Worm (Caenorhabditis elegans) whole organism, L1 larva: ENCODE measurements around the gene K11G12.6.

ENCODE experiments used
- C04F5.9 ChIP-seq: sonication (generic microtip); optimal IDR thresholded peaks from 2 replicates; lab custom pipeline; 2016; ENCODE audit warnings: missing genetic modification characterization, missing compliant biosample characterization
- C16A3.4 ChIP-seq: fragments of 150-350 bp; optimal IDR thresholded peaks from 2 replicates; lab custom pipeline; 2014; ENCODE audit warnings: missing biosample characterization, missing genetic modification characterization
- C34B4.2 ChIP-seq: sonication (generic microtip); optimal IDR thresholded peaks from 2 replicates; lab custom pipeline; 2017; ENCODE audit warnings: mild to moderate bottlenecking, missing genetic modification characterization, missing compliant biosample characterization
- F16B12.6 ChIP-seq: fragments of 150-350 bp; optimal IDR thresholded peaks from 2 replicates; lab custom pipeline; 2014; ENCODE audit warnings: missing biosample characterization, missing genetic modification characterization
- Y116A8C.19 ChIP-seq: sonication (generic microtip); optimal IDR thresholded peaks from 2 replicates; lab custom pipeline; 2016; ENCODE audit warnings: missing compliant biosample characterization, missing genetic modification characterization, borderline replicate concordance
- aha-1 ChIP-seq: fragments of 150-350 bp; optimal IDR thresholded peaks from 2 replicates; lab custom pipeline; 2014; ENCODE audit warnings: missing biosample characterization, missing genetic modification characterization
- alr-1 ChIP-seq: fragments of 200-800 bp; sonication (Bioruptor generic); optimal IDR thresholded peaks from 2 replicates; lab custom pipeline; 2018; ENCODE audit warnings: borderline replicate concordance, mild to moderate bottlenecking, missing genetic modification characterization, missing compliant biosample characterization
- blmp-1 ChIP-seq: fragments of 150-350 bp; optimal IDR thresholded peaks from 2 replicates; lab custom pipeline; 2014; ENCODE audit warnings: missing biosample characterization, missing genetic modification characterization
- ceh-8 ChIP-seq: fragments of 200-800 bp; sonication (Bioruptor generic); optimal IDR thresholded peaks from 2 replicates; lab custom pipeline; 2018; ENCODE audit warnings: mild to moderate bottlenecking, missing genetic modification characterization, moderate library complexity, missing compliant biosample characterization
- ceh-88 ChIP-seq: fragments of 200-800 bp; sonication (Bioruptor generic); IDR thresholded peaks from 2 replicates; pipeline ENCODE4 v1.3.6; 2022; ENCODE audit warnings: missing genetic modification characterization, missing compliant biosample characterization
- ceh-90 ChIP-seq: sonication (generic microtip); optimal IDR thresholded peaks from 2 replicates; lab custom pipeline; 2016; ENCODE audit warnings: missing genetic modification characterization, missing compliant biosample characterization
- ces-1 ChIP-seq: fragments of 150-350 bp; optimal IDR thresholded peaks from 2 replicates; lab custom pipeline; 2014; ENCODE audit warnings: missing biosample characterization, missing genetic modification reagents, missing genetic modification characterization
- dpl-1 ChIP-seq, 3 experiments: fragments of 150-350 bp in 2 of 3; sonication (generic microtip) in 1 of 3; optimal IDR thresholded peaks; 2 replicates each; lab custom pipeline; 2014 to 2017; ENCODE audit warnings: missing biosample characterization in 3 of 3, missing genetic modification characterization in 3 of 3, missing genetic modification reagents in 3 of 3
- dsc-1 ChIP-seq: sonication (generic microtip); optimal IDR thresholded peaks from 2 replicates; lab custom pipeline; 2016; ENCODE audit warnings: mild to moderate bottlenecking, missing genetic modification characterization, missing compliant biosample characterization
- efl-3 ChIP-seq: fragments of 200-800 bp; sonication (Bioruptor generic); optimal IDR thresholded peaks from 2 replicates; lab custom pipeline; 2018; ENCODE audit warnings: mild to moderate bottlenecking, missing genetic modification characterization, missing compliant biosample characterization
- egl-27 ChIP-seq, 2 experiments: fragments of 150-350 bp in 1 of 2; sonication (generic microtip); optimal IDR thresholded peaks; 3 replicates each; lab custom pipeline; 2017 to 2018; ENCODE audit warnings: missing biosample characterization in 2 of 2, missing genetic modification characterization in 2 of 2, missing genetic modification reagents in 2 of 2
- ets-5 ChIP-seq: fragments of 200-800 bp; sonication (Bioruptor generic); IDR thresholded peaks from 2 replicates; pipeline ENCODE4 v1.3.6; 2022; ENCODE audit warnings: missing genetic modification characterization, missing compliant biosample characterization
- fkh-10 ChIP-seq: sonication (generic microtip); optimal IDR thresholded peaks from 2 replicates; lab custom pipeline; 2017; ENCODE audit warnings: missing biosample characterization, missing genetic modification reagents, missing genetic modification characterization
- fkh-4 ChIP-seq: sonication (generic microtip); optimal IDR thresholded peaks from 2 replicates; lab custom pipeline; 2016; ENCODE audit warnings: missing compliant biosample characterization, missing genetic modification characterization, borderline replicate concordance
- fkh-8 ChIP-seq: sonication (generic microtip); optimal IDR thresholded peaks from 2 replicates; lab custom pipeline; 2016; ENCODE audit warnings: mild to moderate bottlenecking, missing genetic modification characterization, missing compliant biosample characterization
- hlh-17 ChIP-seq: fragments of 200-800 bp; sonication (Bioruptor generic); optimal IDR thresholded peaks from 2 replicates; lab custom pipeline; 2018; ENCODE audit warnings: missing genetic modification characterization, mild to moderate bottlenecking, missing compliant biosample characterization, moderate library complexity, borderline replicate concordance
- hpl-2 ChIP-seq: fragments of 150-350 bp; optimal IDR thresholded peaks from 2 replicates; lab custom pipeline; 2014; ENCODE audit warnings: missing biosample characterization, missing genetic modification reagents, missing genetic modification characterization
- irx-1 ChIP-seq: sonication (generic microtip); optimal IDR thresholded peaks from 2 replicates; lab custom pipeline; 2016; ENCODE audit warnings: missing genetic modification characterization, missing compliant biosample characterization
- isw-1 ChIP-seq: fragments of 200-800 bp; sonication (Bioruptor generic); IDR thresholded peaks from 2 replicates; pipeline ENCODE4 v1.3.6; 2022; ENCODE audit warnings: missing genetic modification characterization, missing compliant biosample characterization
- jun-1 ChIP-seq: fragments of 150-350 bp; optimal IDR thresholded peaks from 2 replicates; lab custom pipeline; 2014; ENCODE audit warnings: missing biosample characterization, missing genetic modification reagents, missing genetic modification characterization
- lin-14 ChIP-seq: fragments of 200-800 bp; sonication (Bioruptor generic); optimal IDR thresholded peaks from 2 replicates; lab custom pipeline; 2018; ENCODE audit warnings: mild to moderate bottlenecking, missing genetic modification characterization, moderate library complexity, missing compliant biosample characterization
- lin-39 ChIP-seq: fragments of 150-350 bp; optimal IDR thresholded peaks from 2 replicates; lab custom pipeline; 2014; ENCODE audit warnings: missing biosample characterization, missing genetic modification reagents, missing genetic modification characterization
- mep-1 ChIP-seq: fragments of 150-350 bp; optimal IDR thresholded peaks from 2 replicates; lab custom pipeline; 2014; ENCODE audit warnings: missing biosample characterization, missing genetic modification characterization
- nhr-11 ChIP-seq: fragments of 150-350 bp; optimal IDR thresholded peaks from 2 replicates; lab custom pipeline; 2014; ENCODE audit warnings: missing biosample characterization, missing genetic modification characterization
- nhr-12 ChIP-seq: sonication (generic microtip); optimal IDR thresholded peaks from 2 replicates; lab custom pipeline; 2017; ENCODE audit warnings: missing biosample characterization, missing genetic modification characterization
- nhr-20 ChIP-seq: sonication (generic microtip); optimal IDR thresholded peaks from 2 replicates; lab custom pipeline; 2016; ENCODE audit warnings: mild to moderate bottlenecking, missing genetic modification characterization, missing compliant biosample characterization
- nhr-237 ChIP-seq: fragments of 150-350 bp; optimal IDR thresholded peaks from 2 replicates; lab custom pipeline; 2014; ENCODE audit warnings: missing biosample characterization, missing genetic modification characterization
- nhr-71 ChIP-seq: sonication (generic microtip); optimal IDR thresholded peaks from 2 replicates; lab custom pipeline; 2016; ENCODE audit warnings: mild to moderate bottlenecking, missing genetic modification characterization, moderate library complexity, missing compliant biosample characterization
- nhr-76 ChIP-seq: sonication (generic microtip); optimal IDR thresholded peaks from 2 replicates; lab custom pipeline; 2017; ENCODE audit warnings: missing biosample characterization, missing genetic modification characterization
- nhr-84 ChIP-seq: sonication (generic microtip); optimal IDR thresholded peaks from 2 replicates; lab custom pipeline; 2017; ENCODE audit warnings: missing biosample characterization, missing genetic modification characterization
- nhr-85 ChIP-seq: sonication (generic microtip); peaks from one replicate; lab custom pipeline; 2016; ENCODE audit warnings: missing genetic modification characterization, inconsistent platforms, missing compliant biosample characterization
- nhr-90 ChIP-seq: sonication (generic microtip); optimal IDR thresholded peaks from 2 replicates; lab custom pipeline; 2016; ENCODE audit warnings: mild to moderate bottlenecking, missing genetic modification characterization, missing compliant biosample characterization; ENCODE audit not compliant: poor library complexity
- pag-3 ChIP-seq: sonication (generic microtip); optimal IDR thresholded peaks from 2 replicates; lab custom pipeline; 2017; ENCODE audit warnings: missing genetic modification characterization, mild to moderate bottlenecking, missing compliant biosample characterization, antibody characterized with exemption, borderline replicate concordance; ENCODE audit not compliant: insufficient read depth
- pax-3 ChIP-seq: fragments of 200-800 bp; sonication (Bioruptor generic); optimal IDR thresholded peaks from 2 replicates; lab custom pipeline; 2018; ENCODE audit warnings: mild to moderate bottlenecking, missing genetic modification characterization, moderate library complexity, missing compliant biosample characterization
- pqm-1 ChIP-seq: sonication (generic microtip); optimal IDR thresholded peaks from 3 replicates; lab custom pipeline; 2017; ENCODE audit warnings: missing biosample characterization, missing genetic modification characterization
- rnt-1 ChIP-seq: sonication (generic microtip); optimal IDR thresholded peaks from 2 replicates; lab custom pipeline; 2016; ENCODE audit warnings: mild to moderate bottlenecking, missing genetic modification characterization, moderate library complexity, missing compliant biosample characterization
- skn-1 ChIP-seq: fragments of 150-350 bp; optimal IDR thresholded peaks from 2 replicates; lab custom pipeline; 2014; ENCODE audit warnings: missing biosample characterization, missing genetic modification characterization
- sox-4 ChIP-seq: sonication (generic microtip); optimal IDR thresholded peaks from 2 replicates; lab custom pipeline; 2016; ENCODE audit warnings: missing genetic modification characterization, missing compliant biosample characterization
- sptf-1 ChIP-seq: fragments of 150-350 bp; optimal IDR thresholded peaks from 2 replicates; lab custom pipeline; 2014; ENCODE audit warnings: missing biosample characterization, missing genetic modification characterization
- swsn-7 ChIP-seq: sonication (generic microtip); optimal IDR thresholded peaks from 2 replicates; lab custom pipeline; 2016; ENCODE audit warnings: missing genetic modification characterization, missing compliant biosample characterization
- unc-130 ChIP-seq: fragments of 150-350 bp; optimal IDR thresholded peaks from 2 replicates; lab custom pipeline; 2017; ENCODE audit warnings: missing biosample characterization, missing genetic modification characterization, inconsistent platforms
- unc-62 ChIP-seq: fragments of 150-350 bp; optimal IDR thresholded peaks from 2 replicates; lab custom pipeline; 2014; ENCODE audit warnings: missing biosample characterization, missing genetic modification reagents, missing genetic modification characterization
- zip-4 ChIP-seq: fragments of 200-800 bp; sonication (Bioruptor generic); optimal IDR thresholded peaks from 2 replicates; lab custom pipeline; 2018; ENCODE audit warnings: mild to moderate bottlenecking, missing genetic modification characterization, moderate library complexity, missing compliant biosample characterization
- ztf-11 ChIP-seq, 2 experiments: sonication (generic microtip); optimal IDR thresholded peaks; 2 replicates each; lab custom pipeline; 2016 to 2017; ENCODE audit warnings: missing genetic modification characterization in 2 of 2, missing biosample characterization in 1 of 2, missing compliant biosample characterization in 1 of 2
- ztf-4 ChIP-seq: fragments of 150-350 bp; optimal IDR thresholded peaks from 2 replicates; lab custom pipeline; 2014; ENCODE audit warnings: missing biosample characterization, missing genetic modification characterization

The K11G12.6 gene

ce11 chrX:6736358-6736991, 7.0 kb upstream of the K11G12.6 start (continued):
- TF ChIP-seq ztf-11 (tag; optimal IDR thresholded peaks at IDR 0.05; lab: Kevin White, UChicago) (peak in 1 of 2 experiments; percentile 11), nhr-71 (tag; lab: Kevin White, UChicago) (peak; percentile 88), aha-1 (no peak), nhr-20 (tag; lab: Kevin White, UChicago) (peak; percentile 86)

ce11 chrX:6735494-6735893, 6.0 kb upstream of the K11G12.6 start:
- TF ChIP-seq zip-4 (GFP tag; lab: Kevin White, UChicago) (no peak), unc-62 (GFP tag; lab: Kevin White, UChicago) (no peak), fkh-4 (no peak), sox-4 (no peak), fkh-10 (GFP tag; lab: Kevin White, UChicago) (no peak), dsc-1 (tag; lab: Kevin White, UChicago) (no peak), nhr-90 (tag; lab: Kevin White, UChicago) (peak; percentile 8), ceh-90 (tag; lab: Kevin White, UChicago) (no peak), dpl-1 (GFP tag; optimal IDR thresholded peaks at IDR 0.05; lab: Kevin White, UChicago) (peak in 1 of 3 experiments; percentile 29), pax-3 (no peak), blmp-1 (peak; percentile 16), nhr-84 (tag; lab: Kevin White, UChicago) (peak; percentile 65), ceh-88 (GFP tag; lab: Robert Waterston, UW) (no peak), alr-1 (tag; lab: Kevin White, UChicago) (no peak), efl-3 (GFP tag; lab: Kevin White, UChicago) (no peak), Y116A8C.19 (tag; lab: Kevin White, UChicago) (no peak), ceh-8 (GFP tag; lab: Kevin White, UChicago) (no peak), rnt-1 (tag; lab: Kevin White, UChicago) (peak; percentile 46), hpl-2 (no peak), irx-1 (tag; lab: Kevin White, UChicago) (peak; percentile 0), ztf-11 (tag; optimal IDR thresholded peaks at IDR 0.05; lab: Kevin White, UChicago) (no peak), C34B4.2 (tag; lab: Kevin White, UChicago) (no peak), mep-1 (peak; percentile 61), sptf-1 (tag; lab: Kevin White, UChicago) (no peak), nhr-12 (tag; lab: Kevin White, UChicago) (no peak), jun-1 (tag; lab: Kevin White, UChicago) (no peak), nhr-85 (tag; lab: Kevin White, UChicago) (peak; percentile 78), ztf-4 (peak; percentile 41), F16B12.6 (tag; lab: Kevin White, UChicago) (no peak), egl-27 (tag; optimal IDR thresholded peaks at IDR 0.05; lab: Kevin White, UChicago) (no peak), unc-130 (tag; lab: Kevin White, UChicago) (peak; percentile 76), hlh-17 (GFP tag; lab: Kevin White, UChicago) (no peak), C04F5.9 (tag; lab: Kevin White, UChicago) (no peak), ets-5 (GFP tag; lab: Robert Waterston, UW) (no peak), nhr-76 (tag; lab: Kevin White, UChicago) (no peak), nhr-20 (tag; lab: Kevin White, UChicago) (peak; percentile 77), lin-14 (peak; percentile 80), ces-1 (GFP tag; lab: Kevin White, UChicago) (no peak), skn-1 (tag; lab: Kevin White, UChicago) (no peak), nhr-11 (peak; percentile 32), lin-39 (tag; lab: Kevin White, UChicago) (no peak), pag-3 (tag; lab: Kevin White, UChicago) (no peak), swsn-7 (tag; lab: Kevin White, UChicago) (no peak), pqm-1 (tag; lab: Kevin White, UChicago) (no peak), isw-1 (GFP tag; lab: Robert Waterston, UW) (no peak), nhr-237 (tag; lab: Kevin White, UChicago) (no peak), fkh-8 (tag; lab: Kevin White, UChicago) (peak; percentile 30), C16A3.4 (tag; lab: Kevin White, UChicago) (peak; percentile 39)
